Fruit fly (Drosophila melanogaster) whole organism, prepupa: ENCODE results near the gene CG33510.

Source experiments
- CG15336 ChIP-seq: fragments of 200-800 bp; sonication (Bioruptor generic); IDR thresholded peaks from 2 replicates; pipeline ENCODE4 v1.3.6; 2022; ENCODE audit warnings: missing biosample characterization, missing genetic modification characterization
- CG32006 ChIP-seq: fragments of 200-800 bp; sonication (Bioruptor generic); optimal IDR thresholded peaks from 3 replicates; lab custom pipeline; 2017; ENCODE audit warnings: missing biosample characterization, mild to moderate bottlenecking, missing genetic modification characterization
- CG3919 ChIP-seq: fragments of 200-800 bp; sonication (Bioruptor generic); optimal IDR thresholded peaks from 3 replicates; lab custom pipeline; 2016; ENCODE audit warnings: missing biosample characterization, missing genetic modification characterization
- CG6276 ChIP-seq: fragments of 200-800 bp; sonication (Bioruptor generic); optimal IDR thresholded peaks from 2 replicates; lab custom pipeline; 2017; ENCODE audit warnings: missing biosample characterization, mild to moderate bottlenecking, missing genetic modification characterization
- CG8632 ChIP-seq: fragments of 200-800 bp; sonication (Bioruptor generic); optimal IDR thresholded peaks from 3 replicates; lab custom pipeline; 2016; ENCODE audit warnings: missing biosample characterization, missing genetic modification characterization
- svp ChIP-seq: fragments of 200-800 bp; sonication (Bioruptor generic); peaks from one replicate; lab custom pipeline; 2016; ENCODE audit warnings: missing biosample characterization, missing genetic modification characterization

dm6 chr2L:21088651-21089050 is 4.5 kb upstream of the CG33510 start, which contains the start of gene ppk13:
- TF ChIP-seq CG8632, result no peak
- TF ChIP-seq CG6276 (GFP tag; lab: Kevin White, UChicago), result no peak
- TF ChIP-seq CG15336 (GFP tag; lab: Robert Waterston, UW), result no peak
- no peak for TF ChIP-seq svp (GFP tag; lab: Kevin White, UChicago)
- no peak for TF ChIP-seq CG32006 (GFP tag; lab: Kevin White, UChicago)
- TF ChIP-seq CG3919 (GFP tag; lab: Kevin White, UChicago), result no peak
